Worm (Caenorhabditis elegans) whole organism, L4 larva: ENCODE data around the gene C08F8.2.

Experiments
- D1046.2 ChIP-seq: fragments of 200-800 bp; sonication (Bioruptor generic); IDR thresholded peaks from 2 replicates; pipeline ENCODE4 v1.3.6; 2022; ENCODE audit warnings: missing genetic modification characterization, missing compliant biosample characterization
- F37D6.2 ChIP-seq: sonication (generic microtip); optimal IDR thresholded peaks from 2 replicates; lab custom pipeline; 2016; ENCODE audit warnings: mild to moderate bottlenecking, missing genetic modification characterization, missing compliant biosample characterization
- F49E8.2 ChIP-seq: sonication (generic microtip); optimal IDR thresholded peaks from 2 replicates; lab custom pipeline; 2016; ENCODE audit warnings: missing compliant biosample characterization, mild to moderate bottlenecking, missing genetic modification characterization, borderline replicate concordance
- T20F7.1 ChIP-seq: fragments of 200-800 bp; sonication (Bioruptor generic); optimal IDR thresholded peaks from 2 replicates; lab custom pipeline; 2018; ENCODE audit warnings: mild to moderate bottlenecking, missing genetic modification characterization, missing compliant biosample characterization
- T26A8.4 ChIP-seq: fragments of 200-800 bp; sonication (Bioruptor generic); IDR thresholded peaks from 2 replicates; pipeline ENCODE4 v1.3.6; 2022; ENCODE audit warnings: missing genetic modification characterization, missing compliant biosample characterization
- Y105C5A.15 ChIP-seq: fragments of 200-800 bp; sonication (Bioruptor generic); IDR thresholded peaks from 2 replicates; pipeline ENCODE4 v1.3.6; 2022; ENCODE audit warnings: missing genetic modification characterization, missing compliant biosample characterization
- Y48G9A.11 ChIP-seq: fragments of 200-800 bp; sonication (Bioruptor generic); IDR thresholded peaks from 2 replicates; pipeline ENCODE4 v1.3.6; 2022; ENCODE audit warnings: missing genetic modification reagents, missing genetic modification characterization, missing compliant biosample characterization
- Y75B8A.6 ChIP-seq: fragments of 200-800 bp; sonication (Bioruptor generic); IDR thresholded peaks from 2 replicates; pipeline ENCODE4 v1.3.6; 2022; ENCODE audit warnings: missing genetic modification reagents, missing genetic modification characterization, missing compliant biosample characterization
- ZK337.2 ChIP-seq: fragments of 200-800 bp; sonication (Bioruptor generic); IDR thresholded peaks from 2 replicates; pipeline ENCODE4 v1.3.6; 2022; ENCODE audit warnings: missing genetic modification reagents, missing genetic modification characterization, missing compliant biosample characterization
- ZK546.5 ChIP-seq, 2 experiments: sonication (generic microtip); optimal IDR thresholded peaks; 2 replicates each; lab custom pipeline; 2017; ENCODE audit warnings: missing biosample characterization in 2 of 2, missing genetic modification characterization in 2 of 2
- aly-2 ChIP-seq: sonication (generic microtip); optimal IDR thresholded peaks from 2 replicates; lab custom pipeline; 2018; ENCODE audit warnings: missing biosample characterization, missing genetic modification characterization
- ama-1 ChIP-seq: fragments of 150-350 bp; optimal IDR thresholded peaks from 2 replicates; lab custom pipeline; 2014; ENCODE audit warnings: inconsistent platforms, mixed read lengths
- arid-1 ChIP-seq: fragments of 200-800 bp; sonication (Bioruptor generic); conservative IDR thresholded peaks from 2 replicates; pipeline ENCODE4 v1.3.6; 2022; ENCODE audit warnings: missing genetic modification reagents, missing genetic modification characterization, missing compliant biosample characterization
- ceh-82 ChIP-seq: sonication (generic microtip); optimal IDR thresholded peaks from 2 replicates; lab custom pipeline; 2017; ENCODE audit warnings: missing biosample characterization, missing genetic modification characterization
- ces-1 ChIP-seq: fragments of 150-350 bp; sonication (generic microtip); optimal IDR thresholded peaks from 4 replicates; lab custom pipeline; 2014; ENCODE audit warnings: missing biosample characterization, missing genetic modification reagents, missing genetic modification characterization
- cey-2 ChIP-seq: sonication (generic microtip); optimal IDR thresholded peaks from 3 replicates; lab custom pipeline; 2017; ENCODE audit warnings: missing genetic modification characterization, mild to moderate bottlenecking, missing compliant biosample characterization, antibody characterized with exemption, borderline replicate concordance; ENCODE audit not compliant: insufficient read depth
- daf-16 ChIP-seq, 3 experiments: sonication (generic microtip); optimal IDR thresholded peaks; 2 replicates each; lab custom pipeline; 2016 to 2017; ENCODE audit warnings: missing genetic modification characterization in 3 of 3, missing genetic modification reagents in 3 of 3, mild to moderate bottlenecking in 2 of 3, missing compliant biosample characterization in 2 of 3, missing biosample characterization in 1 of 3, moderate library complexity in 1 of 3
- daf-19 ChIP-seq: fragments of 200-800 bp; sonication (Bioruptor generic); conservative IDR thresholded peaks from 2 replicates; pipeline ENCODE4 v1.3.6; 2022; ENCODE audit warnings: missing genetic modification characterization, missing compliant biosample characterization
- dmd-6 ChIP-seq: fragments of 200-800 bp; sonication (Bioruptor generic); IDR thresholded peaks from 2 replicates; pipeline ENCODE4 v1.3.6; 2022; ENCODE audit warnings: missing genetic modification reagents, missing genetic modification characterization, missing compliant biosample characterization
- dpl-1 ChIP-seq: fragments of 150-350 bp; optimal IDR thresholded peaks from 2 replicates; lab custom pipeline; 2014; ENCODE audit warnings: missing biosample characterization, missing genetic modification reagents, missing genetic modification characterization
- duxl-1 ChIP-seq: sonication (generic microtip); optimal IDR thresholded peaks from 2 replicates; lab custom pipeline; 2016; ENCODE audit warnings: mild to moderate bottlenecking, missing genetic modification characterization, moderate library complexity, missing compliant biosample characterization; ENCODE audit not compliant: poor library complexity
- egl-27 ChIP-seq: sonication (generic microtip); optimal IDR thresholded peaks from 3 replicates; lab custom pipeline; 2017; ENCODE audit warnings: missing biosample characterization, missing genetic modification reagents, missing genetic modification characterization
- fkh-10 ChIP-seq: fragments of 150-350 bp; optimal IDR thresholded peaks from 2 replicates; lab custom pipeline; 2014; ENCODE audit warnings: missing biosample characterization, missing genetic modification reagents, missing genetic modification characterization
- fos-1 ChIP-seq: fragments of 150-350 bp; optimal IDR thresholded peaks from 2 replicates; lab custom pipeline; 2014; ENCODE audit warnings: missing biosample characterization, missing genetic modification characterization
- hif-1 ChIP-seq, 2 experiments: sonication (generic microtip); optimal IDR thresholded peaks; 2 replicates each; lab custom pipeline; 2016 to 2017; ENCODE audit warnings: missing compliant biosample characterization in 2 of 2, missing genetic modification characterization in 2 of 2, missing genetic modification reagents in 2 of 2, missing genotype in 2 of 2, mild to moderate bottlenecking in 1 of 2
- hlh-30 ChIP-seq: sonication (generic microtip); optimal IDR thresholded peaks from 2 replicates; lab custom pipeline; 2017; ENCODE audit warnings: antibody characterized with exemption, mild to moderate bottlenecking, missing genetic modification characterization, missing compliant biosample characterization; ENCODE audit not compliant: insufficient read depth
- lin-38 ChIP-seq: fragments of 200-800 bp; sonication (Bioruptor generic); IDR thresholded peaks from 2 replicates; pipeline ENCODE4 v1.3.6; 2022; ENCODE audit warnings: missing genetic modification reagents, missing genetic modification characterization, missing compliant biosample characterization
- lsy-2 ChIP-seq, 2 experiments: fragments of 150-350 bp in 1 of 2; sonication (generic microtip) in 1 of 2; optimal IDR thresholded peaks; 2 replicates each; lab custom pipeline; 2014 to 2017; ENCODE audit warnings: missing biosample characterization in 2 of 2, missing genetic modification characterization in 2 of 2
- mes-2 ChIP-seq: sonication (generic microtip); optimal IDR thresholded peaks from 2 replicates; lab custom pipeline; 2016; ENCODE audit warnings: missing genotype, mild to moderate bottlenecking, missing genetic modification characterization, missing compliant biosample characterization; ENCODE audit not compliant: poor library complexity, severe bottlenecking
- mxl-2 ChIP-seq: fragments of 200-800 bp; sonication (Bioruptor generic); conservative IDR thresholded peaks from 2 replicates; pipeline ENCODE4 v1.3.6; 2022; ENCODE audit warnings: missing genetic modification reagents, missing genetic modification characterization, missing compliant biosample characterization
- nhr-102 ChIP-seq: sonication (generic microtip); optimal IDR thresholded peaks from 2 replicates; lab custom pipeline; 2016; ENCODE audit warnings: mild to moderate bottlenecking, missing genetic modification characterization, moderate library complexity, missing compliant biosample characterization
- nhr-11 ChIP-seq: fragments of 150-350 bp; optimal IDR thresholded peaks from 2 replicates; lab custom pipeline; 2014; ENCODE audit warnings: missing biosample characterization, missing genetic modification characterization
- nhr-6 ChIP-seq: fragments of 150-350 bp; optimal IDR thresholded peaks from 2 replicates; lab custom pipeline; 2014; ENCODE audit warnings: missing biosample characterization, missing genetic modification characterization
- nhr-77 ChIP-seq: fragments of 150-350 bp; optimal IDR thresholded peaks from 2 replicates; lab custom pipeline; 2014; ENCODE audit warnings: missing biosample characterization, missing genetic modification characterization
- pha-4 ChIP-seq, 2 experiments: fragments of 150-350 bp in 1 of 2; fragments of 200-800 bp in 1 of 2; sonication (Bioruptor generic) in 1 of 2; IDR thresholded peaks in 1 of 2; optimal IDR thresholded peaks in 1 of 2; 2 replicates each; pipeline versions ENCODE4 v1.3.6 to Lab custom; 2014 to 2022; ENCODE audit warnings: missing genetic modification characterization in 2 of 2, missing genetic modification reagents in 2 of 2, missing biosample characterization in 1 of 2, missing compliant biosample characterization in 1 of 2
- pqm-1 ChIP-seq: sonication (generic microtip); optimal IDR thresholded peaks from 2 replicates; lab custom pipeline; 2017; ENCODE audit warnings: missing biosample characterization, missing genetic modification characterization
- snpc-1.2 ChIP-seq: fragments of 200-800 bp; sonication (Bioruptor generic); IDR thresholded peaks from 2 replicates; pipeline ENCODE4 v1.3.6; 2022; ENCODE audit warnings: missing genetic modification reagents, missing genetic modification characterization, missing compliant biosample characterization
- spr-3 ChIP-seq: fragments of 200-800 bp; sonication (Bioruptor generic); optimal IDR thresholded peaks from 2 replicates; lab custom pipeline; 2018; ENCODE audit warnings: mild to moderate bottlenecking, missing genetic modification characterization, missing compliant biosample characterization
- unc-130 ChIP-seq: sonication (generic microtip); optimal IDR thresholded peaks from 2 replicates; lab custom pipeline; 2016; ENCODE audit warnings: missing genetic modification reagents, missing genetic modification characterization, missing compliant biosample characterization
- unc-62 ChIP-seq, 3 experiments: fragments of 150-350 bp in 1 of 3; sonication (generic microtip); optimal IDR thresholded peaks in 2 of 3; peaks in 1 of 3; 1 replicate in 1 of 3; 2 replicates in 2 of 3; lab custom pipeline; 2014 to 2017; ENCODE audit warnings: missing biosample characterization in 3 of 3, missing genetic modification characterization in 3 of 3, missing genetic modification reagents in 3 of 3, missing genotype in 1 of 3
- vab-7 ChIP-seq: fragments of 200-800 bp; sonication (Bioruptor generic); IDR thresholded peaks from 2 replicates; pipeline ENCODE4 v1.3.6; 2022; ENCODE audit warnings: missing genetic modification reagents, missing genetic modification characterization, missing compliant biosample characterization
- zfp-3 ChIP-seq: fragments of 200-800 bp; sonication (Bioruptor generic); conservative IDR thresholded peaks from 2 replicates; pipeline ENCODE4 v1.3.6; 2022; ENCODE audit warnings: missing genetic modification reagents, missing genetic modification characterization, missing compliant biosample characterization
- zip-11 ChIP-seq: fragments of 200-800 bp; sonication (Bioruptor generic); IDR thresholded peaks from 2 replicates; pipeline ENCODE4 v1.3.6; 2022; ENCODE audit warnings: missing genetic modification characterization, missing compliant biosample characterization

The C08F8.2 gene

ce11 chrIV:11142314-11143227 is 8.2 kb upstream of the C08F8.2 start, which contains the start of gene skih-2:
Gene skih-2 (minus strand): TSS chrIV:11142364.
- TF ChIP-seq nhr-77 (tag; lab: Kevin White, UChicago): peak; percentile 7
- TF ChIP-seq F49E8.2 (tag; lab: Kevin White, UChicago): peak; percentile 64
- no peak for TF ChIP-seq D1046.2 (GFP tag; lab: Robert Waterston, UW)
- peak; percentile 40 for TF ChIP-seq lin-38 (GFP tag; lab: Robert Waterston, UW)
- TF ChIP-seq T20F7.1 (GFP tag; lab: Kevin White, UChicago): peak; percentile 40
- TF ChIP-seq dmd-6 (GFP tag; lab: Robert Waterston, UW): no peak
- no peak for TF ChIP-seq daf-16 (GFP tag; optimal IDR thresholded peaks at IDR 0.05; lab: Kevin White, UChicago)
- TF ChIP-seq daf-16 (tag; optimal IDR thresholded peaks at IDR 0.05; lab: Kevin White, UChicago): peak; percentile 34
- peak; percentile 32 for TF ChIP-seq unc-130 (GFP tag; lab: Kevin White, UChicago)
- peak; percentile 29 for TF ChIP-seq hlh-30 (tag; lab: Kevin White, UChicago)
- peak; percentile 15 for TF ChIP-seq nhr-6
- peak in 1 of 2 experiments; percentile 9 for TF ChIP-seq ZK546.5 (tag; optimal IDR thresholded peaks at IDR 0.05; lab: Kevin White, UChicago)
- TF ChIP-seq aly-2 (tag; lab: Kevin White, UChicago): no peak
- no peak for TF ChIP-seq ama-1 (lab: Kevin White, UChicago)
- no peak for TF ChIP-seq fos-1 (tag; lab: Kevin White, UChicago)
- TF ChIP-seq snpc-1.2 (GFP tag; lab: Robert Waterston, UW): peak; percentile 21; the same call in 1 of the 2 replicates
- TF ChIP-seq fkh-10 (GFP tag; lab: Kevin White, UChicago): peak; percentile 8
- peak in 1 of 2 experiments; percentile 78 for TF ChIP-seq lsy-2 (tag; optimal IDR thresholded peaks at IDR 0.05; lab: Kevin White, UChicago)
- TF ChIP-seq zfp-3 (GFP tag; lab: Robert Waterston, UW): no peak
- TF ChIP-seq daf-19 (GFP tag; lab: Robert Waterston, UW): no peak
- TF ChIP-seq dpl-1 (GFP tag; lab: Kevin White, UChicago): peak; percentile 93
- peak; percentile 36 for TF ChIP-seq egl-27 (tag; lab: Kevin White, UChicago)

- TF ChIP-seq T26A8.4: no peak
- no peak for TF ChIP-seq pqm-1 (tag; lab: Kevin White, UChicago)
- TF ChIP-seq duxl-1 (tag; lab: Kevin White, UChicago): no peak
- TF ChIP-seq D1046.2 (GFP tag; lab: Robert Waterston, UW): no peak
- no peak for TF ChIP-seq ZK546.5 (tag; optimal IDR thresholded peaks at IDR 0.05; lab: Kevin White, UChicago)
- TF ChIP-seq vab-7 (GFP tag; lab: Robert Waterston, UW): no peak
- no peak for TF ChIP-seq nhr-11 (tag; lab: Kevin White, UChicago)
- TF ChIP-seq ces-1 (GFP tag; lab: Kevin White, UChicago): no peak
- TF ChIP-seq Y105C5A.15 (GFP tag; lab: Robert Waterston, UW): no peak
- TF ChIP-seq spr-3 (GFP tag; lab: Kevin White, UChicago): no peak
- no peak for TF ChIP-seq Y75B8A.6 (GFP tag; lab: Robert Waterston, UW)
- TF ChIP-seq hif-1 (tag; optimal IDR thresholded peaks at IDR 0.05; lab: Kevin White, UChicago): no peak
These were observed 7.7 kb upstream of the C08F8.2 start, which contains the start of gene F01G4.4 for ce11 chrIV:11143228-11143444. Gene F01G4.4 (plus strand): TSS chrIV:11143345.

ce11 chrIV:11145929-11146339 is 4.9 kb upstream of the C08F8.2 start:
- peak in 1 of 2 experiments; percentile 51 for TF ChIP-seq unc-62 (GFP tag; optimal IDR thresholded peaks at IDR 0.05 in 1 of 2; lab: Kevin White, UChicago)
- TF ChIP-seq unc-62 (tag; optimal IDR thresholded peaks at IDR 0.05; lab: Kevin White, UChicago): no peak
- TF ChIP-seq mes-2 (tag; lab: Kevin White, UChicago): no peak
- TF ChIP-seq ZK337.2 (GFP tag; lab: Robert Waterston, UW): no peak
- peak; percentile 89 for TF ChIP-seq F49E8.2 (tag; lab: Kevin White, UChicago)
- no peak for TF ChIP-seq F37D6.2
- TF ChIP-seq arid-1 (GFP tag; lab: Robert Waterston, UW): peak; percentile 80
- TF ChIP-seq mxl-2 (GFP tag; lab: Robert Waterston, UW): no peak
- no peak for TF ChIP-seq zip-11
- peak; percentile 64; the same call in 1 of the 2 replicates for TF ChIP-seq pha-4 (GFP tag; IDR thresholded peaks at IDR 0.05; lab: Robert Waterston, UW)
- no peak for TF ChIP-seq pha-4 (tag; optimal IDR thresholded peaks at IDR 0.05; lab: Kevin White, UChicago)
- no peak for TF ChIP-seq cey-2 (tag; lab: Kevin White, UChicago)
- no peak for TF ChIP-seq nhr-102
- TF ChIP-seq zfp-3 (GFP tag; lab: Robert Waterston, UW): 0 out of 2 replicates have a peak, but pooled peaks have one; percentile 30
- TF ChIP-seq ceh-82 (tag; lab: Kevin White, UChicago): no peak
- 0 out of 2 replicates have a peak, but pooled peaks have one; percentile 6 for TF ChIP-seq Y48G9A.11
